Worm (Caenorhabditis elegans): ENCODE data around the gene pst-2.

pst-2 gene

ce11 chrIII:5680141-5680540 is at the start of gene pst-2:
Gene pst-2 (plus strand): TSS chrIII:5680433.
- no peak for TF ChIP-seq unc-62 (GFP tag; optimal IDR thresholded peaks at IDR 0.05)

ce11 chrIII:5632426-5632976 is 47.7 kb upstream of the pst-2 start:
- TF ChIP-seq unc-62 (GFP tag; optimal IDR thresholded peaks at IDR 0.05), result no peak

DNA sequence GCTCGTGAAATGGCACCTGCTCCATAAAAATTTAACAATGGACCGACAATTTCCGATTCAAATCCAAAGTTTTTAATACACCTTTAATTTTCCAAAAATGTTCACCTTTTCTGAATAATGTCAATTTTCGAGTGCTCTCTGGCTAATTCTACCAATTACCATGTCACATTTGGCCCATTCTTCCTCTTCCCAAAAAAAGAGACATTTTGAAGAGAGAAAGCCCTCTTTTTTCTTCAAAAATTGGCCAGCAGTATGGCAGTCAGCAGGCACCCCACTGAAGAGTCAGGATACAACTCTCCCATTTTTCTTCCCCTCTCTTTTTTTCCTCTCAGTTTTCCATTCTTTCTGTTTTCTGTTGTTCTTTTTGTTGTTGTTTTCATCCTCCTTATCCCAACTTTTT is 45.7 kb upstream of the pst-2 start:
- no peak for TF ChIP-seq unc-62 (GFP tag; optimal IDR thresholded peaks at IDR 0.05)

ce11 chrIII:5635179-5635578 is 45.1 kb upstream of the pst-2 start, which contains the start of gene ckk-1:
Gene ckk-1 (plus strand): TSS chrIII:5635479.
- TF ChIP-seq unc-62 (GFP tag; optimal IDR thresholded peaks at IDR 0.05), result no peak

ce11 chrIII:5639893-5640292 is 40.3 kb upstream of the pst-2 start:
- no peak for TF ChIP-seq unc-62 (GFP tag; optimal IDR thresholded peaks at IDR 0.05)

DNA sequence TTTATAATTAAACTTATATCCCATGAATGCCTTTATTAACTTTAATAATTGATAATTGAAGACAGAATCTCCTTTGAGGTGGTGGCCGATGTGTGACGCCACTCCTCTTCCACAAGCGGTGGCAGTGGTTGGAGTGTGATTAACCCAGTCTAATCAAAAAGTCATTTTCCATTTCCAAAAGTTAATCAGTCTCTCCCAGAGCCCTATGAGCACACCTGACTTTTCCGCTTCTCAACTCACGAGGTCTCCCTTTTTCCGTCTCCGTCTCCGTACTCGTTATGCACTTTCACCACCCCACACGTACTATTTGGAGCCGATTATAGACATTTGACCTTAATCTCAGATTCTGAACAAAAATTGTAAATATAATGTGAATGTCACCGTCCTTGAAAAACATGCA is 37.5 kb upstream of the pst-2 start:
- TF ChIP-seq unc-62 (GFP tag; optimal IDR thresholded peaks at IDR 0.05), result no peak

DNA sequence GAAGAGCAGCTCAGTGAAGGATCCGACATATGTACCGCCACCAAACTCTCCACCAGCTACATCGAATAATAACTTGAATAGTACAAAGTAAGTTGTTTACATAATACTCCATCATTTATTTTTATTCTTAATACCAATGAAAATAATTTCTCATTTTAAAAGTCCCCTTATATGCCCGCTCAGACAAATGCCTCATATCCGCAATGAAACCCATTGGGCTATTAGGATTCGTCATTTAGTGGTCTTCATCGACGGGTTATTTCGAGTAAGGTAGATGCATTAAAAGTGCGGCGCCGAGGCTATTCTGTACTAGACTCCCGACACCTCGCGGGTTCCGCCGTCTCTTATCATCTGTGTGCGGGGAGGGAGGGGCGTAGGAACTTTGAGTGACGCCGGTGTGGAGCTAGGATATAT is 26.5 kb upstream of the pst-2 start:
- TF ChIP-seq unc-62 (GFP tag; optimal IDR thresholded peaks at IDR 0.05), result no peak

ce11 chrIII:5656941-5657340 is 23.3 kb upstream of the pst-2 start, which contains the start of gene sdz-21:
Gene sdz-21 (minus strand): TSS chrIII:5657041.
- no peak for TF ChIP-seq unc-62 (GFP tag; optimal IDR thresholded peaks at IDR 0.05)

DNA sequence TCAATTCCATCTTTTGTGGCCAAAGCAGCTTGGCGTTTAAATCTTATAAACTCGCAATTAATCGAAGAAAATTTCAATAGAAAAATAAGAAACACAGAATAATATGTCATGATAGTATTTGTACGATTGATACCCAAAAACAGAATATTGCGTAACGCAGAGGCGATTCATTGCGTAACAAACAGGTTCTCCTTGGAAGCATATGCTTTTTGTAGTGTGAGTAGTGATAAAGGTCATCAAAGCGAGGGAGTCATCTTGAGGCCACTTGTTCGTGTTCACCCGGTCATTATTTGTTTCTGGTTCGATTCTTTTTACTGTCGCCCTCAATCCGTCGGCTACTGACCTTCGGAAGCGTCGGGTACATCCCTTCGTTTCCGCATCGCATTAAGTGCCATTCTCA is 19.3 kb upstream of the pst-2 start, which contains the start of gene F54E7.6:
Gene F54E7.6 (minus strand): TSS at position 110 of the 400 bp plus-strand sequence.
- no peak for TF ChIP-seq unc-62 (GFP tag; optimal IDR thresholded peaks at IDR 0.05)

DNA sequence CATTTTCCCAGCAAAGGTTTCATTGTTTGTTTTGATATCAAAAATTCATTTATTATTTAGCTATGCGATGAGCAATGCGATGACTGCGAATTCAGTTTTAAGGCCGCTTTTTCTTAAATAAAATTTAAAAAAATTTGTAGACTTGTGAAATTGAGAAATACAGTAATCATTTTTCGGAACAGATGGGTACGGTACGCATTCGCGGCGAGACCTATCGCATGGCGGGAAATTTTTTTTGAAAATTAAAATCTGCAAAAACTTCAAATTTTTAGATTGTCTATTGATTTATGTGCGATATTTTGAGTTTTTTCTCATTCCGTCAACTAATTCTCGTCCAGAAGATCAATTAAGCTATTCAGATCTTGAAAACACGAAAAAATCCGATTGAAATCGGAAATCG is 16.7 kb upstream of the pst-2 start:
- TF ChIP-seq unc-62 (GFP tag; optimal IDR thresholded peaks at IDR 0.05), result no peak

- no peak for TF ChIP-seq unc-62 (GFP tag; optimal IDR thresholded peaks at IDR 0.05)
Observed at ce11 chrIII:5663933-5664332, 16.3 kb upstream of the pst-2 start, which contains the start of gene par-3. Gene par-3 (plus strand): TSS chrIII:5664233.

DNA sequence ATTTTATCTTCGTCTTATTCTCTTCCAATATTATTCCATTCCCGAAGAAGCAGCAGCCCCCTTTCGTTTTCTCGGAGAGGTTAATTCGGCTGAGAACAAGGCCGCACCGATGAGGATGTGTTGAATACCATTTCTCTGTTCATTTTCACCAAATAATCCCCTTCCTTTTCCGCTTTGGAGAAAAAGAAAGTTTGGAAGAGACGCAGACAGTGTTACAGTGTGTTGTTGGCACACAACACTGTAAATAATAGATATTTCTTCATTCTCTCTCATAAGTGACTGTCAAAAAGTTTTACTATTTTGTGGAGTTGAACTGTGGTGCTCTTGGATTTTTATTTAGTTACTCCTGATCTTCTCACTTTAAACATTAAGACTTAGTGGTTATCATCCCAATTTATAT is 15.0 kb upstream of the pst-2 start:
- TF ChIP-seq unc-62 (GFP tag; optimal IDR thresholded peaks at IDR 0.05), result no peak

DNA sequence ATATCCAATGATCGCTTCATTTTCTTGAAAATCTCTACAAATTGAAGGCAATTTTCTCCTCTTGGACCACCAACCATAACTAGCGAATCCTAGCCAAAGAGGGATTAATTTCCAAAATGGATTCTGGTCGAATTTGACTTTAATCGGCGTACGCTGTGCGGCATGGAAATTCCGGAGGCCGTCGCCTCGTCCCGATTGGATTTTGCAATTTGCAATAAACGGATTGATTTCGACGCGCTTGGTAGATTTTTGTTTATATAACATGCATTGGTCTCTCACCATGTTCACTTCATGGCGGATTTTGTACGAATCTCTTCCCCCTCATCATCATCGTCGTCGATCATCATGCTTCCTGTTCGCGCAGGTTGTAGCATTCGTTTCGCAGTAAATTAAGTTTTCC is 14.5 kb upstream of the pst-2 start:
- TF ChIP-seq unc-62 (GFP tag; optimal IDR thresholded peaks at IDR 0.05), result no peak

DNA sequence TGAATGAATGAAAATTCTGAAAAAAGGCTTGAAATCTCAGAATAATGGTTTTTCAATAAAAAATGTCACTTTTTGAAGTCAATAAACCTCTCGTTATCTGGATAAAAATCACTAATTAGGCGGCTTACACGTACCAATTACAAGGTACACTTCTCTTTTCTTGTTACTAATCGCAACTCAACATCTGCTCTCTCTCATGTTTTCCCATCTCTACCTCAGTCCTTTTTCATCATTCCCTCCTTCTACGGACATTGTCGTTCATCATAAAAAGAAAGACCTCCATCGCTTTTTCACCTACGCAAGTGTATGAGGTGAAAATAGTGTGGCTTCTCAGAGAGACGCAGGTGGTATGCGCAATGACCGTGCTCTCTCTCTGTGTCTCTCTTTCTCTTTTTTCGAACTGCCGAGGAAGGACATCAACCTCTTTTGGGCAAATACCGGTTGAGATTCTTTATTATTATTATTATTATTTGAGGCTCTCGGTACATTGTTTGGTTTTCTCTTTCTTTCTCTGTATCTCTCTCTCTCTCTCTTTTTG is 12.2 kb upstream of the pst-2 start:
- TF ChIP-seq unc-62 (GFP tag; optimal IDR thresholded peaks at IDR 0.05), result no peak

DNA sequence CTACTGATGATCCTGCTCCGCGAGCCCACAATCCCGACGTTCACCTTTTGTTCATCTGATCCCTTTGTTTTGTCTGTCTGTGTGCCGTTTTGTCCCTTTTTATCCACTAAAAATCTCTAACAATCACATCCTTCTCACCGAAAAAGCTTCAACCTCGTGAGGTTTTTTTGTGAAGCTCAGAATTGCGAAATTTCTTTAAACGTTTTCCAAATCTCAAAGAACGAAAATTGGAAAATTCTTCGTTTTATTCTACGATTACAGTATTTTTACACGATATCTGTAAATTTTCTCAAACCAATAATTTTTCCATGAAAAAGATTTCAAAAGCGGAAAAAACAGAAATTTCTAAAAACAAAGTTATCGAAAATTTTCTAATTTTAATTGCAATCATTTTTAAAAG is 6.0 kb upstream of the pst-2 start:
- TF ChIP-seq unc-62 (GFP tag; optimal IDR thresholded peaks at IDR 0.05), result no peak

DNA sequence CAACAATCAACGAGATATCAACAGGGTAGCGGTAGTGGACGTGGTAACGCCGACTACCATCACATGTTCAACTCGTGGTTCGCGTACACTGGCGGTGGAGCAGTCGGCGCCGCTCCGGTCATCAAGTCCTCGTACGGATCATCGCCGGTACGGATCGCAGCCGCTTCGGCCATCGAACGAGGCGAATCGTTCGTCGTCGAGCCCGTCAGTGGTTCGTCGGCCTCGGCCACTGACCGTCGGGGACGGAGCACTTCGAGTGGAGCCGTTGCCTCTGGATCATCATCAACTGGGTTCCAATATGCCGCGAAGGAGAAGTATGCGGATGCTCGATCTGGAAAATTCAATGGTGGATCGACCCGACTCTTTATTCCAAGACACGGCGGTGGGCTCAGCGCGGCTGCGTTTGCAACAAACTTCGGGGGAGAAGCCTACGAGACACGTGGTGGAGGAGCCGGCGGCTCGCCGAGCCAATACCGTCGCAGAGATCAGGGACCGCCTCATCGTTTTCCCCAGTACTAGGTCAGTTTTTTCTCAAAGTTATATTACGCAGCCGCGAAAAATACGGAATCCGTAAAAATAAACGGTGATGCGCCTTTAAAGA is 4.7 kb upstream of the pst-2 start:
- no peak for TF ChIP-seq unc-62 (GFP tag; optimal IDR thresholded peaks at IDR 0.05)

DNA sequence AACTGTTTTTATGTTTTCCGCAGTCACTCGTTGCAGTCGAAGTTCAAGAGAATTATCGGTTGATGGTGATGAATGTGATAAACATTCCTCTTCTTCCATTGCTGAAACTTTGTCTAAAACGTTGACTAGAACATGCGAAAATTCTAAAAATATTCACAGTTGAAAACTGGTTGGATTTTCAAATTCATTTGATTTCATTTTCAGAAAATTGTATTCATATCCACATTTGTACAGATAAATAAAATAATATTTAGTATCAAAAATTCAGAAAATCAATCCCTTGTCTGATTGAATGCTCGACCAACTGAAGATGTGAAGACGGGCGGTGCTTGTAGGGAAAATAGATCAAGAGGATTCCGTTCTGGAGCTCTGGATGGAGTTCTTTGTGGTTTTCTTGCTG is 2.4 kb upstream of the pst-2 start, which contains the start of gene F54E7.9:
Gene F54E7.9 (minus strand): TSS at position 101 of the 400 bp plus-strand sequence.
- TF ChIP-seq unc-62 (GFP tag; optimal IDR thresholded peaks at IDR 0.05), result no peak
